Worm (Caenorhabditis elegans) whole organism, late embryonic: ENCODE data around the gene F52B10.3.

Experiments used
- C38D4.7 ChIP-seq: fragments of 200-800 bp; sonication (Bioruptor generic); optimal IDR thresholded peaks from 2 replicates; lab custom pipeline; 2018; ENCODE audit warnings: mild to moderate bottlenecking, missing genetic modification characterization, moderate library complexity, missing compliant biosample characterization
- K02D7.2 ChIP-seq: sonication (generic microtip); optimal IDR thresholded peaks from 2 replicates; lab custom pipeline; 2017; ENCODE audit warnings: mild to moderate bottlenecking, missing genetic modification characterization, missing compliant biosample characterization
- T23F11.4 ChIP-seq: fragments of 200-800 bp; sonication (Bioruptor generic); optimal IDR thresholded peaks from 2 replicates; lab custom pipeline; 2018; ENCODE audit warnings: mild to moderate bottlenecking, missing genetic modification characterization, missing compliant biosample characterization
- Y22D7AL.16 ChIP-seq: sonication (generic microtip); optimal IDR thresholded peaks from 2 replicates; lab custom pipeline; 2016; ENCODE audit warnings: missing genetic modification characterization, missing compliant biosample characterization
- ahr-1 ChIP-seq: sonication (generic microtip); optimal IDR thresholded peaks from 2 replicates; lab custom pipeline; 2016; ENCODE audit warnings: missing genetic modification characterization, missing compliant biosample characterization
- ama-1 ChIP-seq: fragments of 150-350 bp; optimal IDR thresholded peaks from 2 replicates; lab custom pipeline; 2014
- ceh-14 ChIP-seq: sonication (generic microtip); optimal IDR thresholded peaks from 2 replicates; lab custom pipeline; 2016; ENCODE audit warnings: missing genotype, missing genetic modification characterization, missing compliant biosample characterization
- ceh-18 ChIP-seq: sonication (generic microtip); optimal IDR thresholded peaks from 2 replicates; lab custom pipeline; 2016; ENCODE audit warnings: missing genetic modification characterization, missing compliant biosample characterization
- ceh-2 ChIP-seq: sonication (generic microtip); optimal IDR thresholded peaks from 2 replicates; lab custom pipeline; 2016; ENCODE audit warnings: missing genotype, missing genetic modification characterization, missing compliant biosample characterization
- ceh-22 ChIP-seq: sonication (generic microtip); optimal IDR thresholded peaks from 2 replicates; lab custom pipeline; 2017; ENCODE audit warnings: missing biosample characterization, missing genetic modification characterization
- ceh-30 ChIP-seq: fragments of 150-350 bp; optimal IDR thresholded peaks from 2 replicates; lab custom pipeline; 2014; ENCODE audit warnings: missing biosample characterization, missing genetic modification characterization
- ceh-31 ChIP-seq: sonication (generic microtip); optimal IDR thresholded peaks from 2 replicates; lab custom pipeline; 2016; ENCODE audit warnings: missing genetic modification characterization, missing compliant biosample characterization
- ceh-34 ChIP-seq: sonication (generic microtip); optimal IDR thresholded peaks from 2 replicates; lab custom pipeline; 2016; ENCODE audit warnings: mild to moderate bottlenecking, missing genetic modification characterization, missing compliant biosample characterization
- ceh-6 ChIP-seq: fragments of 200-800 bp; sonication (Bioruptor generic); optimal IDR thresholded peaks from 2 replicates; lab custom pipeline; 2018; ENCODE audit warnings: mild to moderate bottlenecking, missing genetic modification characterization, missing compliant biosample characterization
- che-1 ChIP-seq: sonication (generic microtip); optimal IDR thresholded peaks from 2 replicates; lab custom pipeline; 2016; ENCODE audit warnings: mild to moderate bottlenecking, missing genetic modification characterization, missing compliant biosample characterization
- dmd-4 ChIP-seq: sonication (generic microtip); optimal IDR thresholded peaks from 2 replicates; lab custom pipeline; 2016; ENCODE audit warnings: borderline replicate concordance, missing genetic modification characterization, missing compliant biosample characterization
- elt-2 ChIP-seq: sonication (generic microtip); optimal IDR thresholded peaks from 2 replicates; lab custom pipeline; 2016; ENCODE audit warnings: missing genetic modification reagents, missing genetic modification characterization, missing compliant biosample characterization
- elt-4 ChIP-seq: sonication (generic microtip); optimal IDR thresholded peaks from 2 replicates; lab custom pipeline; 2016; ENCODE audit warnings: missing genetic modification characterization, missing compliant biosample characterization
- fax-1 ChIP-seq: sonication (generic microtip); optimal IDR thresholded peaks from 2 replicates; lab custom pipeline; 2016; ENCODE audit warnings: missing genotype, missing genetic modification characterization, missing compliant biosample characterization
- fkh-6 ChIP-seq: sonication (generic microtip); optimal IDR thresholded peaks from 2 replicates; lab custom pipeline; 2016; ENCODE audit warnings: missing genetic modification characterization, missing compliant biosample characterization
- gmeb-2 ChIP-seq: sonication (generic microtip); optimal IDR thresholded peaks from 2 replicates; lab custom pipeline; 2016; ENCODE audit warnings: missing genetic modification characterization, inconsistent platforms, missing compliant biosample characterization
- hlh-15 ChIP-seq: sonication (generic microtip); optimal IDR thresholded peaks from 2 replicates; lab custom pipeline; 2016; ENCODE audit warnings: missing genetic modification characterization, missing compliant biosample characterization
- hlh-30 ChIP-seq: sonication (generic microtip); optimal IDR thresholded peaks from 2 replicates; lab custom pipeline; 2017; ENCODE audit warnings: antibody characterized with exemption, missing genetic modification characterization, missing compliant biosample characterization; ENCODE audit not compliant: insufficient read depth
- lim-6 ChIP-seq: sonication (generic microtip); optimal IDR thresholded peaks from 2 replicates; lab custom pipeline; 2016; ENCODE audit warnings: missing genetic modification characterization, missing compliant biosample characterization
- lin-11 ChIP-seq: fragments of 200-800 bp; sonication (Bioruptor generic); optimal IDR thresholded peaks from 2 replicates; lab custom pipeline; 2018; ENCODE audit warnings: mild to moderate bottlenecking, missing genetic modification characterization, missing compliant biosample characterization
- mec-3 ChIP-seq: sonication (generic microtip); optimal IDR thresholded peaks from 2 replicates; lab custom pipeline; 2016; ENCODE audit warnings: borderline replicate concordance, missing genetic modification characterization, missing compliant biosample characterization
- nfya-1 ChIP-seq: sonication (generic microtip); optimal IDR thresholded peaks from 2 replicates; lab custom pipeline; 2017; ENCODE audit warnings: missing genetic modification characterization, mild to moderate bottlenecking, missing compliant biosample characterization, antibody characterized with exemption, moderate library complexity
- nhr-232 ChIP-seq: sonication (generic microtip); optimal IDR thresholded peaks from 2 replicates; lab custom pipeline; 2016; ENCODE audit warnings: missing genetic modification characterization, missing compliant biosample characterization
- npax-4 ChIP-seq: sonication (generic microtip); optimal IDR thresholded peaks from 2 replicates; lab custom pipeline; 2016; ENCODE audit warnings: missing genetic modification characterization, missing compliant biosample characterization
- odd-2 ChIP-seq: sonication (generic microtip); optimal IDR thresholded peaks from 2 replicates; lab custom pipeline; 2017; ENCODE audit warnings: antibody characterized with exemption, mild to moderate bottlenecking, missing genetic modification characterization, missing compliant biosample characterization
- pat-9 ChIP-seq: fragments of 200-800 bp; sonication (Bioruptor generic); optimal IDR thresholded peaks from 2 replicates; lab custom pipeline; 2018; ENCODE audit warnings: mild to moderate bottlenecking, missing genetic modification characterization, moderate library complexity, missing compliant biosample characterization
- pax-1 ChIP-seq: fragments of 150-350 bp; optimal IDR thresholded peaks from 2 replicates; lab custom pipeline; 2014; ENCODE audit warnings: missing biosample characterization, missing genetic modification characterization
- pha-2 ChIP-seq: sonication (generic microtip); optimal IDR thresholded peaks from 2 replicates; lab custom pipeline; 2017; ENCODE audit warnings: mild to moderate bottlenecking, missing genetic modification characterization, missing compliant biosample characterization
- pha-4 ChIP-seq: fragments of 150-350 bp; optimal IDR thresholded peaks from 2 replicates; lab custom pipeline; 2018; ENCODE audit warnings: missing biosample characterization, missing genetic modification reagents, missing genetic modification characterization
- pros-1 ChIP-seq: fragments of 150-350 bp; optimal IDR thresholded peaks from 2 replicates; lab custom pipeline; 2014; ENCODE audit warnings: missing biosample characterization, missing genetic modification reagents, missing genetic modification characterization
- ref-2 ChIP-seq: sonication (generic microtip); optimal IDR thresholded peaks from 2 replicates; lab custom pipeline; 2016; ENCODE audit warnings: missing genetic modification characterization, missing compliant biosample characterization
- rnt-1 ChIP-seq: sonication (generic microtip); optimal IDR thresholded peaks from 2 replicates; lab custom pipeline; 2016; ENCODE audit warnings: missing genetic modification characterization, missing compliant biosample characterization
- sdc-2 ChIP-seq: sonication (generic microtip); optimal IDR thresholded peaks from 2 replicates; lab custom pipeline; 2016; ENCODE audit warnings: missing genotype, missing genetic modification characterization, missing compliant biosample characterization
- sox-2 ChIP-seq: fragments of 200-800 bp; sonication (Bioruptor generic); IDR thresholded peaks from 2 replicates; pipeline ENCODE4 v1.3.6; 2022; ENCODE audit warnings: missing genetic modification reagents, missing genetic modification characterization, missing compliant biosample characterization
- tbx-2 ChIP-seq: sonication (generic microtip); optimal IDR thresholded peaks from 2 replicates; lab custom pipeline; 2016; ENCODE audit warnings: missing genetic modification characterization, missing compliant biosample characterization
- tbx-7 ChIP-seq: sonication (generic microtip); optimal IDR thresholded peaks from 2 replicates; lab custom pipeline; 2016; ENCODE audit warnings: missing genotype, missing genetic modification characterization, missing compliant biosample characterization
- unc-3 ChIP-seq, 2 experiments: fragments of 200-800 bp in 1 of 2; sonication (Bioruptor generic) in 1 of 2; sonication (generic microtip) in 1 of 2; conservative IDR thresholded peaks in 1 of 2; optimal IDR thresholded peaks in 1 of 2; 2 replicates each; pipeline versions ENCODE4 v1.3.6 to Lab custom; 2016 to 2022; ENCODE audit warnings: missing compliant biosample characterization in 2 of 2, missing genetic modification characterization in 2 of 2, missing genetic modification reagents in 1 of 2
- unc-42 ChIP-seq: sonication (generic microtip); optimal IDR thresholded peaks from 2 replicates; lab custom pipeline; 2016; ENCODE audit warnings: missing genotype, missing genetic modification characterization, missing compliant biosample characterization
- unc-55 ChIP-seq: sonication (generic microtip); optimal IDR thresholded peaks from 2 replicates; lab custom pipeline; 2017; ENCODE audit warnings: missing biosample characterization, missing genetic modification reagents, missing genetic modification characterization
- zip-5 ChIP-seq: sonication (generic microtip); optimal IDR thresholded peaks from 2 replicates; lab custom pipeline; 2016; ENCODE audit warnings: missing genetic modification characterization, missing compliant biosample characterization
- ztf-16 ChIP-seq: sonication (generic microtip); optimal IDR thresholded peaks from 2 replicates; lab custom pipeline; 2017; ENCODE audit warnings: missing genetic modification characterization, missing compliant biosample characterization

F52B10.3 gene

DNA sequence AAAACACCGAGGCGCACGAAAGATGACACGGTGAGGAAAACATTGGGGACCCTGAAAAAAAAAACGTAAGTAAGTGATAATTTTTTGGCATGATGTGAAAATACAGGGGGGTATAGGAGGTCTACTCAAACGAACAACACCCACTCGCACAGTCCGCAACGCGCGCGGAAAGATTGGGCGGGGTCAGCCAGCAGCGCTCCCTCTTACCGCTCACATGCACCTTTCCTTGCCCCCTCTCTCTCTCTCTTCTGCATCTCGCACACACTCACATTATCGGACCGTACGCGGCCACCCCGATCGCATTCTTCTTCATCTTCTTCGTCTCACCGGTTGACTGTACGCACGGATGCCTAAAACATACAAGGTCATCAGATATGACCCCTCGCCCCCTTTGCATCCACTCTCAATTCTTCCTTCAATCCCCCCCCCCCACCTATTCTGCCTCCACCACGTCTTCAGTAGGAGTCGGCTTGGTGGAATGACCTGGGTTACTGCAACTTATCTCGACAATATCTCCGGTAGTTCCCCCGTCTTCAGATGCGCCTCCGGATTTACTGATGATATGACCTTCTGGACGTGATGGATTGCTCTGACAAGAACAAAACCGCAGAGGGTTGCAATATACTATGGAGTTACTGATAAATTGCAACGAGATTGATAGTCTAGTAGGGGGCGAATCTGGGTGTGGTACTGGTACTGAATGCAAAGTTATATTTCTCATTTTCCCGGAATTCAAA is 18.5 kb downstream of the F52B10.3 start, which contains the start of gene F53B3.5:
Gene F53B3.5 (minus strand): TSS at position 51 of the 737 bp plus-strand sequence.
- TF ChIP-seq mec-3 (no peak), lin-11 (tag; lab: Kevin White, UChicago) (no peak), T23F11.4 (GFP tag; lab: Kevin White, UChicago) (no peak), ceh-18 (tag; lab: Kevin White, UChicago) (no peak), hlh-15 (tag; lab: Kevin White, UChicago) (no peak), pha-2 (tag; lab: Kevin White, UChicago) (no peak), che-1 (tag; lab: Kevin White, UChicago) (peak; percentile 9), ztf-16 (tag; lab: Kevin White, UChicago) (peak; percentile 47), ceh-31 (tag; lab: Kevin White, UChicago) (no peak), pat-9 (no peak), ceh-30 (tag; lab: Kevin White, UChicago) (no peak), lim-6 (tag; lab: Kevin White, UChicago) (no peak), pros-1 (tag; lab: Kevin White, UChicago) (peak; percentile 53), hlh-30 (tag; lab: Kevin White, UChicago) (peak; percentile 50), tbx-7 (no peak), zip-5 (tag; lab: Kevin White, UChicago) (no peak), unc-55 (GFP tag; lab: Kevin White, UChicago) (no peak), Y22D7AL.16 (no peak), pax-1 (tag; lab: Kevin White, UChicago) (no peak), unc-3 (GFP tag; conservative IDR thresholded peaks at IDR 0.05; lab: Robert Waterston, UW) (no peak), unc-3 (tag; optimal IDR thresholded peaks at IDR 0.05; lab: Kevin White, UChicago) (no peak), pha-4 (tag; lab: Kevin White, UChicago) (no peak), nfya-1 (tag; lab: Kevin White, UChicago) (peak; percentile 42), tbx-2 (tag; lab: Kevin White, UChicago) (peak; percentile 11), ceh-34 (peak; percentile 35), dmd-4 (tag; lab: Kevin White, UChicago) (no peak), K02D7.2 (tag; lab: Kevin White, UChicago) (no peak), fkh-6 (tag; lab: Kevin White, UChicago) (peak; percentile 21), rnt-1 (no peak), ceh-14 (tag; lab: Kevin White, UChicago) (no peak), ceh-2 (tag; lab: Kevin White, UChicago) (no peak), ref-2 (tag; lab: Kevin White, UChicago) (peak; percentile 12), ceh-22 (tag; lab: Kevin White, UChicago) (no peak), unc-42 (no peak), ama-1 (lab: Kevin White, UChicago) (no peak), gmeb-2 (tag; lab: Kevin White, UChicago) (no peak), ahr-1 (no peak), fax-1 (no peak), sdc-2 (tag; lab: Kevin White, UChicago) (peak; percentile 31), elt-2 (tag; lab: Kevin White, UChicago) (no peak)

- no peak for TF ChIP-seq fax-1
- no peak for TF ChIP-seq unc-55 (GFP tag; lab: Kevin White, UChicago)
- TF ChIP-seq nfya-1 (tag; lab: Kevin White, UChicago): no peak
- no peak for TF ChIP-seq nhr-232 (tag; lab: Kevin White, UChicago)
- TF ChIP-seq ref-2 (tag; lab: Kevin White, UChicago): no peak
- no peak for TF ChIP-seq npax-4 (tag; lab: Kevin White, UChicago)
- no peak for TF ChIP-seq ceh-6 (GFP tag; lab: Kevin White, UChicago)
- no peak for TF ChIP-seq dmd-4 (tag; lab: Kevin White, UChicago)
- TF ChIP-seq C38D4.7: no peak
- TF ChIP-seq che-1 (tag; lab: Kevin White, UChicago): no peak
- no peak for TF ChIP-seq gmeb-2 (tag; lab: Kevin White, UChicago)
- TF ChIP-seq pax-1 (tag; lab: Kevin White, UChicago): no peak
- TF ChIP-seq sdc-2 (tag; lab: Kevin White, UChicago): no peak
- TF ChIP-seq elt-4 (tag; lab: Kevin White, UChicago): no peak
- TF ChIP-seq sox-2 (GFP tag; lab: Robert Waterston, UW): no peak
- no peak for TF ChIP-seq ceh-2 (tag; lab: Kevin White, UChicago)
- no peak for TF ChIP-seq odd-2 (tag; lab: Kevin White, UChicago)
Measured at ce11 chrX:2877433-2877832, 20.7 kb downstream of the F52B10.3 start.
